Fruit fly (Drosophila melanogaster) Kc167 (cell line): ENCODE measurements around the gene CG31673.

ENCODE experiments used
- Myc ChIP-seq: fragments of >200 bp; optimal IDR thresholded peaks from 2 replicates; lab custom pipeline; 2017; ENCODE audit warnings: missing external identifiers
- Sin3A ChIP-seq: fragments of >200 bp; optimal IDR thresholded peaks from 2 replicates; lab custom pipeline; 2018; ENCODE audit warnings: missing external identifiers
- h ChIP-seq: fragments of >200 bp; optimal IDR thresholded peaks from 3 replicates; lab custom pipeline; 2018; ENCODE audit warnings: missing external identifiers
- insv ChIP-seq: fragments of >200 bp; optimal IDR thresholded peaks from 3 replicates; lab custom pipeline; 2018; ENCODE audit warnings: missing external identifiers
- psq ChIP-seq: fragments of >200 bp; optimal IDR thresholded peaks from 2 replicates; lab custom pipeline; 2017; ENCODE audit warnings: missing external identifiers
- ttk ChIP-seq: sonication (Bioruptor generic); optimal IDR thresholded peaks from 2 replicates; lab custom pipeline; 2017; ENCODE audit warnings: missing external identifiers

CG31673 gene

DNA sequence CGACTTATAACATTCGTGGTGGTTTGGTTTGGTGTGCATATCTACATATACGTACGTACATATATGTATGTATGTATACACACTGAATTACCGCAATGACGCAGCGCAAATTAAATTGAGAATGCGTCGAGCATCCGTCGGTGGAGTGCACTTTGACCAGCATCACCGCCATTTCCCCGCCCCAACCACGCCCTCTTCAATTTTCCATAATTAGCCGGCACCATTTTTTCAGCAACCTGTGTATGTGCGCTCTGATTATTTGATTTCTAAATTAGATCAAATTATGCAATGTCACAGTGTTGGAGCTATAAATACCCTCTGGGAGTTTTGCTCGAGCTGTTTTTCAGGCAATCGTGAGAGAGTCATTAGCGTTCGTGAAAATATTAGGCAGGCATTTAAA lies 48.6 kb downstream of the CG31673 start:
- no peak for TF ChIP-seq ttk (lab: Kevin White, UChicago)

- no peak for TF ChIP-seq ttk (lab: Kevin White, UChicago)
- TF ChIP-seq Myc: no peak
- TF ChIP-seq h (lab: Kevin White, UChicago): no peak
Observed at dm6 chr2L:20878463-20878862, 49.1 kb downstream of the CG31673 start.

dm6 chr2L:20879567-20880141 lies 50.2 kb downstream of the CG31673 start:
- no peak for TF ChIP-seq psq (lab: Kevin White, UChicago)
- TF ChIP-seq Myc: no peak
- TF ChIP-seq h (lab: Kevin White, UChicago): no peak
- no peak for TF ChIP-seq Sin3A (lab: Kevin White, UChicago)
- TF ChIP-seq insv (lab: Kevin White, UChicago): no peak
- TF ChIP-seq ttk (lab: Kevin White, UChicago): no peak

DNA sequence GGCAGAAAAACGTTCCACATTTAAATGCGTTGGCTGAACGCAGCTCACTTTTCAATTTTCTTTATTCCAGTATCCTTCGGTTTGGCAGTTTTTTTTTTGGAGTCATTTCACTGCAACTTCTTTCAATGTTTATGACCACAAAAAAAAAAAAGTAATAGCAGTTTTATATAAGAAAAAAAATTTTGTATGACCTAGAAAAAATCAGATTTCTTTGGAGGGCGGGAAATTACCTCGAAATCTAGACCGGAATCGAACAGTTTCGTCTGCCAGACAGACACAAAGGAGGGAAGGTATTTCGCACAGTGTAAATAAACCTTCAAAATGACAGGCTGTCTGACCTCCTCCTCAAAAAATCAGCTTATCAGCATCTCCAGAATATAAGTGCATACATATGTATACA lies 51.1 kb downstream of the CG31673 start:
- TF ChIP-seq h (lab: Kevin White, UChicago) (no peak), insv (lab: Kevin White, UChicago) (no peak), psq (lab: Kevin White, UChicago) (no peak), Sin3A (lab: Kevin White, UChicago) (no peak), Myc (no peak)
